Fruit fly (Drosophila melanogaster) whole organism, embryonic: Measurements from ENCODE around the gene Tsp97E.

ENCODE experiments used
- Adf1 ChIP-seq: fragments of 200-800 bp; sonication (Bioruptor generic); IDR thresholded peaks from 2 replicates; pipeline ENCODE4 v1.3.6; 2022; ENCODE audit warnings: missing biosample characterization, missing genetic modification characterization
- Awh ChIP-seq: fragments of 200-800 bp; sonication (Bioruptor generic); IDR thresholded peaks from 2 replicates; pipeline ENCODE4, ENCODE4 v1.3.6; 2022; ENCODE audit warnings: missing biosample characterization, missing genetic modification characterization
- Bgb ChIP-seq: fragments of 200-800 bp; sonication (Bioruptor generic); IDR thresholded peaks from 2 replicates; pipeline ENCODE4 v1.3.6; 2022; ENCODE audit warnings: missing biosample characterization, missing genetic modification characterization; ENCODE audit not compliant: partially characterized antibody
- CG10274 ChIP-seq: fragments of 200-800 bp; sonication (Bioruptor generic); optimal IDR thresholded peaks from 3 replicates; lab custom pipeline; 2017; ENCODE audit warnings: missing biosample characterization, mild to moderate bottlenecking, missing genetic modification characterization
- CG10543 ChIP-seq: fragments of 200-800 bp; sonication (Bioruptor generic); optimal IDR thresholded peaks from 3 replicates; lab custom pipeline; 2017; ENCODE audit warnings: missing biosample characterization, mild to moderate bottlenecking, missing genetic modification characterization, moderate library complexity
- CG13624 ChIP-seq: fragments of 200-800 bp; sonication (Bioruptor generic); optimal IDR thresholded peaks from 2 replicates; lab custom pipeline; 2016; ENCODE audit warnings: missing biosample characterization, missing genetic modification characterization
- CG14441 ChIP-seq: fragments of 200-800 bp; sonication (Bioruptor generic); IDR thresholded peaks from 2 replicates; pipeline ENCODE4 v1.3.6; 2022; ENCODE audit warnings: missing biosample characterization, missing genetic modification characterization
- CG14667 ChIP-seq: fragments of 200-800 bp; sonication (Bioruptor generic); IDR thresholded peaks from 2 replicates; pipeline ENCODE4 v1.3.6; 2022; ENCODE audit warnings: missing biosample characterization, missing genetic modification characterization
- CG14710 ChIP-seq: fragments of 200-800 bp; sonication (Bioruptor generic); optimal IDR thresholded peaks from 3 replicates; lab custom pipeline; 2019; ENCODE audit warnings: missing biosample characterization, mild to moderate bottlenecking, missing genetic modification characterization, moderate library complexity
- CG14860 ChIP-seq: fragments of 200-800 bp; sonication (Bioruptor generic); IDR thresholded peaks from 3 replicates; pipeline ENCODE4 v1.3.6; 2022; ENCODE audit warnings: missing biosample characterization, missing genetic modification characterization; ENCODE audit not compliant: partially characterized antibody
- CG15011 ChIP-seq: fragments of 200-800 bp; sonication (Bioruptor generic); optimal IDR thresholded peaks from 3 replicates; lab custom pipeline; 2018; ENCODE audit warnings: missing biosample characterization, mild to moderate bottlenecking, missing genetic modification characterization
- CG15514 ChIP-seq: fragments of 200-800 bp; sonication (Bioruptor generic); optimal IDR thresholded peaks from 3 replicates; lab custom pipeline; 2017; ENCODE audit warnings: missing biosample characterization, missing genetic modification characterization, mild to moderate bottlenecking, moderate library complexity, missing genetic modification reagents
- CG17829 ChIP-seq: fragments of 200-800 bp; optimal IDR thresholded peaks from 2 replicates; lab custom pipeline; 2019; ENCODE audit warnings: missing biosample characterization, mild to moderate bottlenecking, missing genetic modification characterization, moderate library complexity
- CG17912 ChIP-seq: fragments of 200-800 bp; sonication (Bioruptor generic); optimal IDR thresholded peaks from 2 replicates; lab custom pipeline; 2018; ENCODE audit warnings: missing biosample characterization, mild to moderate bottlenecking, missing genetic modification characterization
- CG18619 ChIP-seq: fragments of 200-800 bp; sonication (Bioruptor generic); optimal IDR thresholded peaks from 3 replicates; lab custom pipeline; 2017; ENCODE audit warnings: missing biosample characterization, mild to moderate bottlenecking, missing genetic modification characterization
- CG2199 ChIP-seq: fragments of 200-800 bp; sonication (Bioruptor generic); IDR thresholded peaks from 3 replicates; pipeline ENCODE4 v1.3.6; 2022; ENCODE audit warnings: missing biosample characterization, missing genetic modification characterization
- CG32772 ChIP-seq: fragments of 200-800 bp; sonication (Bioruptor generic); IDR thresholded peaks from 2 replicates; pipeline ENCODE4 v1.3.6; 2022; ENCODE audit warnings: missing biosample characterization, missing genetic modification characterization
- CG34376 ChIP-seq: fragments of 200-800 bp; sonication (Bioruptor generic); optimal IDR thresholded peaks from 2 replicates; lab custom pipeline; 2018; ENCODE audit warnings: missing biosample characterization, mild to moderate bottlenecking, missing genetic modification characterization
- CG3847 ChIP-seq: fragments of 200-800 bp; sonication (Bioruptor generic); IDR thresholded peaks from 2 replicates; pipeline ENCODE4 v1.3.6; 2022; ENCODE audit warnings: missing biosample characterization, missing genetic modification characterization
- CG9932 ChIP-seq: fragments of 200-800 bp; sonication (Bioruptor generic); IDR thresholded peaks from 2 replicates; pipeline ENCODE4 v1.3.6; 2022; ENCODE audit warnings: missing biosample characterization, missing genetic modification characterization
- CoRest ChIP-seq: fragments of 200-800 bp; sonication (Bioruptor generic); optimal IDR thresholded peaks from 3 replicates; lab custom pipeline; 2018; ENCODE audit warnings: missing biosample characterization, mild to moderate bottlenecking, missing genetic modification characterization, moderate library complexity
- Dip3 ChIP-seq: fragments of 200-800 bp; sonication (Bioruptor generic); optimal IDR thresholded peaks from 3 replicates; lab custom pipeline; 2016; ENCODE audit warnings: missing biosample characterization, missing genetic modification characterization
- Jarid2 ChIP-seq: fragments of 200-800 bp; sonication (Bioruptor generic); optimal IDR thresholded peaks from 3 replicates; lab custom pipeline; 2017; ENCODE audit warnings: mild to moderate bottlenecking, missing biosample characterization, missing genetic modification reagents, missing genetic modification characterization
- NFAT ChIP-seq: fragments of 200-800 bp; sonication (Bioruptor generic); IDR thresholded peaks from 2 replicates; pipeline ENCODE4 v1.3.6; 2022; ENCODE audit warnings: missing biosample characterization, missing genetic modification characterization
- Oli ChIP-seq: fragments of 200-800 bp; sonication (Bioruptor generic); optimal IDR thresholded peaks from 2 replicates; lab custom pipeline; 2018; ENCODE audit warnings: missing biosample characterization, mild to moderate bottlenecking, missing genetic modification characterization, moderate library complexity
- Optix ChIP-seq: fragments of 200-800 bp; sonication (Bioruptor generic); IDR thresholded peaks from 3 replicates; pipeline ENCODE4 v1.3.6; 2022; ENCODE audit warnings: missing biosample characterization, missing genetic modification characterization
- Sin3A ChIP-seq: fragments of >200 bp; optimal IDR thresholded peaks from 2 replicates; lab custom pipeline; 2018
- Spps ChIP-seq: fragments of 200-800 bp; sonication (Bioruptor generic); optimal IDR thresholded peaks from 2 replicates; lab custom pipeline; 2018; ENCODE audit warnings: missing biosample characterization, mild to moderate bottlenecking, missing genetic modification characterization
- YL-1 ChIP-seq: fragments of 200-800 bp; sonication (Bioruptor generic); optimal IDR thresholded peaks from 3 replicates; lab custom pipeline; 2017; ENCODE audit warnings: missing biosample characterization, mild to moderate bottlenecking, missing genetic modification characterization
- cato ChIP-seq: fragments of 200-800 bp; sonication (Bioruptor generic); optimal IDR thresholded peaks from 2 replicates; lab custom pipeline; 2016; ENCODE audit warnings: missing biosample characterization, missing genetic modification characterization, borderline replicate concordance
- chif ChIP-seq, 2 experiments: fragments of 200-800 bp; sonication (Bioruptor generic); optimal IDR thresholded peaks; 3 replicates each; lab custom pipeline; 2016; ENCODE audit warnings: missing biosample characterization in 2 of 2, missing genetic modification characterization in 2 of 2
- chinmo ChIP-seq: fragments of 200-800 bp; sonication (Bioruptor generic); IDR thresholded peaks from 4 replicates; pipeline ENCODE4 v1.3.6; 2022; ENCODE audit warnings: missing biosample characterization, missing genetic modification characterization; ENCODE audit not compliant: partially characterized antibody
- croc ChIP-seq: fragments of 200-800 bp; sonication (Bioruptor generic); conservative IDR thresholded peaks from 3 replicates; pipeline ENCODE4 v1.3.6; 2022; ENCODE audit warnings: missing biosample characterization, missing genetic modification characterization
- cwo ChIP-seq: fragments of 200-800 bp; sonication (Bioruptor generic); optimal IDR thresholded peaks from 3 replicates; lab custom pipeline; 2017; ENCODE audit warnings: missing biosample characterization, missing genetic modification characterization, mild to moderate bottlenecking, moderate library complexity, missing genetic modification reagents
- dimm ChIP-seq: fragments of 200-800 bp; sonication (Bioruptor generic); IDR thresholded peaks from 2 replicates; pipeline ENCODE4 v1.3.6; 2022; ENCODE audit warnings: missing biosample characterization, missing genetic modification characterization
- grn ChIP-seq: fragments of 200-800 bp; sonication (Bioruptor generic); optimal IDR thresholded peaks from 3 replicates; lab custom pipeline; 2017; ENCODE audit warnings: missing biosample characterization, missing genetic modification characterization
- gsb-n ChIP-seq: fragments of 200-800 bp; sonication (Bioruptor generic); optimal IDR thresholded peaks from 3 replicates; lab custom pipeline; 2018; ENCODE audit warnings: missing biosample characterization, mild to moderate bottlenecking, missing genetic modification characterization
- mld ChIP-seq: fragments of 200-800 bp; sonication (Bioruptor generic); IDR thresholded peaks from 3 replicates; pipeline ENCODE4 v1.3.6; 2022; ENCODE audit warnings: missing biosample characterization, missing genetic modification characterization; ENCODE audit not compliant: partially characterized antibody
- org-1 ChIP-seq: fragments of 200-800 bp; sonication (Bioruptor generic); optimal IDR thresholded peaks from 2 replicates; lab custom pipeline; 2017; ENCODE audit warnings: missing biosample characterization, missing genetic modification characterization
- otp ChIP-seq: fragments of 200-800 bp; sonication (Bioruptor generic); IDR thresholded peaks from 3 replicates; pipeline ENCODE4, ENCODE4 v1.3.6; 2022; ENCODE audit warnings: missing biosample characterization, missing genetic modification characterization
- peb ChIP-seq: fragments of 200-800 bp; sonication (Bioruptor generic); IDR thresholded peaks from 2 replicates; pipeline ENCODE4 v1.3.6; 2022; ENCODE audit warnings: missing biosample characterization, missing genetic modification characterization
- row ChIP-seq: fragments of 200-800 bp; sonication (Bioruptor generic); IDR thresholded peaks from 3 replicates; pipeline ENCODE4 v1.3.6; 2022; ENCODE audit warnings: missing biosample characterization, missing genetic modification characterization
- run ChIP-seq: fragments of 200-800 bp; sonication (Bioruptor generic); optimal IDR thresholded peaks from 3 replicates; lab custom pipeline; 2018; ENCODE audit warnings: missing biosample characterization, mild to moderate bottlenecking, missing genetic modification characterization
- sqz ChIP-seq: fragments of 200-800 bp; sonication (Bioruptor generic); optimal IDR thresholded peaks from 3 replicates; lab custom pipeline; 2018; ENCODE audit warnings: missing biosample characterization, mild to moderate bottlenecking, missing genetic modification characterization
- stc ChIP-seq: fragments of 200-800 bp; sonication (Bioruptor generic); IDR thresholded peaks from 2 replicates; pipeline ENCODE4 v1.3.6; 2022; ENCODE audit warnings: missing biosample characterization, missing genetic modification characterization
- tio ChIP-seq: fragments of 200-800 bp; sonication (Bioruptor generic); optimal IDR thresholded peaks from 2 replicates; lab custom pipeline; 2017; ENCODE audit warnings: missing biosample characterization, missing genetic modification characterization, inconsistent platforms
- toy ChIP-seq: fragments of 200-800 bp; sonication (Bioruptor generic); IDR thresholded peaks from 2 replicates; pipeline ENCODE4 v1.3.6; 2022; ENCODE audit warnings: missing biosample characterization, missing genetic modification characterization
- trh ChIP-seq: fragments of 200-800 bp; sonication (Bioruptor generic); optimal IDR thresholded peaks from 2 replicates; lab custom pipeline; 2016; ENCODE audit warnings: missing biosample characterization, missing genetic modification characterization
- unpg ChIP-seq: fragments of 200-800 bp; sonication (Bioruptor generic); optimal IDR thresholded peaks from 3 replicates; lab custom pipeline; 2018; ENCODE audit warnings: missing biosample characterization, mild to moderate bottlenecking, missing genetic modification characterization, moderate library complexity
- wor ChIP-seq: fragments of 200-800 bp; sonication (Bioruptor generic); IDR thresholded peaks from 2 replicates; pipeline ENCODE4 v1.3.6; 2022; ENCODE audit warnings: missing biosample characterization, missing genetic modification characterization
- z ChIP-seq: fragments of 200-800 bp; sonication (Bioruptor generic); IDR thresholded peaks from 3 replicates; pipeline ENCODE4 v1.3.6; 2022; ENCODE audit warnings: missing biosample characterization, missing genetic modification characterization

Tsp97E gene

dm6 chr3R:26960496-26960895 lies 4.1 kb downstream of the Tsp97E start (continued):
- TF ChIP-seq CG17912 (GFP tag; lab: Kevin White, UChicago): no peak
- no peak for TF ChIP-seq cwo (GFP tag; lab: Kevin White, UChicago)
- no peak for TF ChIP-seq wor (GFP tag; lab: Robert Waterston, UW)
- no peak for TF ChIP-seq CG10274
- no peak for TF ChIP-seq CG17829 (tag; lab: Kevin White, UChicago)
- TF ChIP-seq CG14441: 0 out of 2 replicates have a peak, but pooled peaks have one; percentile 7
- no peak for TF ChIP-seq CG2199
- TF ChIP-seq Optix (GFP tag; lab: Robert Waterston, UW): 0 out of 3 replicates have a peak, but pooled peaks have one; percentile 16
- TF ChIP-seq cato: no peak
- TF ChIP-seq CG14667 (GFP tag; lab: Robert Waterston, UW): no peak
- peak; percentile 16 for TF ChIP-seq CG15514 (GFP tag; lab: Kevin White, UChicago)
- TF ChIP-seq Oli (tag; lab: Kevin White, UChicago): no peak
- TF ChIP-seq toy (GFP tag; lab: Robert Waterston, UW): peak; percentile 46; the same call in 1 of the 2 replicates
- TF ChIP-seq Jarid2: no peak
- TF ChIP-seq run (tag; lab: Kevin White, UChicago): no peak
- no peak for TF ChIP-seq Sin3A (lab: Kevin White, UChicago)
- TF ChIP-seq Awh (GFP tag; lab: Robert Waterston, UW): 0 out of 2 replicates have a peak, but pooled peaks have one; percentile 26
- no peak for TF ChIP-seq tio
- TF ChIP-seq sqz (GFP tag; lab: Kevin White, UChicago): no peak
- TF ChIP-seq CG13624 (GFP tag; lab: Kevin White, UChicago): no peak
- TF ChIP-seq otp: 0 out of 3 replicates have a peak, but pooled peaks have one; percentile 37
- no peak for TF ChIP-seq CG14710
- TF ChIP-seq YL-1 (GFP tag; lab: Kevin White, UChicago): no peak
- no peak for TF ChIP-seq peb (GFP tag; lab: Robert Waterston, UW)
- no peak for TF ChIP-seq chif (GFP tag; optimal IDR thresholded peaks at IDR 0.05; lab: Kevin White, UChicago)
- no peak for TF ChIP-seq dimm (GFP tag; lab: Robert Waterston, UW)
- no peak for TF ChIP-seq gsb-n
- no peak for TF ChIP-seq Adf1 (GFP tag; lab: Robert Waterston, UW)
- TF ChIP-seq CG14860 (GFP tag; lab: Robert Waterston, UW): no peak
- no peak for TF ChIP-seq croc (GFP tag; lab: Robert Waterston, UW)
- TF ChIP-seq CG15011 (GFP tag; lab: Kevin White, UChicago): no peak
- no peak for TF ChIP-seq stc (GFP tag; lab: Robert Waterston, UW)
- peak; percentile 80; the same call in 3 of the 4 replicates for TF ChIP-seq chinmo (GFP tag; lab: Robert Waterston, UW)
- peak; percentile 0 for TF ChIP-seq CG34376 (GFP tag; lab: Kevin White, UChicago)
- peak; percentile 35; the same call in 1 of the 2 replicates for TF ChIP-seq CG9932 (GFP tag; lab: Robert Waterston, UW)
- TF ChIP-seq z (GFP tag; lab: Robert Waterston, UW): peak; percentile 95
- TF ChIP-seq CG32772 (GFP tag; lab: Robert Waterston, UW): 0 out of 2 replicates have a peak, but pooled peaks have one; percentile 24
- TF ChIP-seq CoRest: no peak
- no peak for TF ChIP-seq row (GFP tag; lab: Robert Waterston, UW)
- peak; percentile 37; the same call in 1 of the 2 replicates for TF ChIP-seq Bgb
- TF ChIP-seq NFAT (GFP tag; lab: Robert Waterston, UW): 0 out of 2 replicates have a peak, but pooled peaks have one; percentile 28
- TF ChIP-seq grn (GFP tag; lab: Kevin White, UChicago): no peak
- no peak for TF ChIP-seq Spps (tag; lab: Kevin White, UChicago)
- TF ChIP-seq CG3847 (GFP tag; lab: Robert Waterston, UW): 0 out of 2 replicates have a peak, but pooled peaks have one; percentile 11
- TF ChIP-seq mld (GFP tag; lab: Robert Waterston, UW): no peak
- no peak for TF ChIP-seq unpg (GFP tag; lab: Kevin White, UChicago)
- TF ChIP-seq org-1 (GFP tag; lab: Kevin White, UChicago): no peak
- no peak for TF ChIP-seq trh (GFP tag; lab: Kevin White, UChicago)
- no peak for TF ChIP-seq CG18619 (GFP tag; lab: Kevin White, UChicago)
- no peak for TF ChIP-seq Dip3 (GFP tag; lab: Kevin White, UChicago)
- peak; percentile 11 for TF ChIP-seq CG10543 (GFP tag; lab: Kevin White, UChicago)
